Worm (Caenorhabditis elegans): Measurements from ENCODE around the gene cpg-23.
A peak's percentile ranks its signal among the peaks of the same experiment; 100 is the strongest.

Gene cpg-23

DNA sequence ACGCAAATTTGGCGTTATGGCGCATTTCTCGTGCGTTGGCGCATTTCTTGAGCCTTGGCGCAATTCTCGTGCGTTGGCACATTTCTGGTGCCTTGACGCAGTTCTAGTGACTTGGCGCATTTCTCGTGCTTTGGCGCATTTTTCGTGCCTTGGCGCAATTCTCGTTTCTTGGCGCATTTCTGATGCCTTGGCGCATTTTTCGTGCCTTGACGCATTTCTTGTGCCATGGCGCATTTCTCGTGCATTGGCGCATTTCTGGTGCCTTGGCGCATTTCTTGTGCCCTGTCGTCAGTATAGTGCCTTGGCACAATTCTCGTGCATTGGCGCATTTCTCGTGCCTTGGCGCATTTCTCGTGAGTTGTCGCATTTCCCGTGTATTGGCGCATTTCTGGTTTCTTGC, 7.8 kb downstream of the cpg-23 start:
- no peak for TF ChIP-seq fkh-10 (GFP tag; optimal IDR thresholded peaks at IDR 0.05)
- TF ChIP-seq set-16 (GFP tag; IDR thresholded peaks at IDR 0.05), result no peak
- no peak for TF ChIP-seq ceh-44 (GFP tag; IDR thresholded peaks at IDR 0.05)
- no peak for TF ChIP-seq F26F4.8 (GFP tag; conservative IDR thresholded peaks at IDR 0.05)
- TF ChIP-seq vab-7 (GFP tag; IDR thresholded peaks at IDR 0.05), result no peak
- no peak for TF ChIP-seq ceh-32 (tag; optimal IDR thresholded peaks at IDR 0.05; ENCODE audit: poor library complexity)
- TF ChIP-seq lir-3 (tag; optimal IDR thresholded peaks at IDR 0.05), result no peak
- no peak for TF ChIP-seq zag-1 (tag; optimal IDR thresholded peaks at IDR 0.05)
- no peak for TF ChIP-seq T20F7.1 (GFP tag; optimal IDR thresholded peaks at IDR 0.05)
- no peak for TF ChIP-seq dmd-9 (GFP tag; IDR thresholded peaks at IDR 0.05)
- no peak for TF ChIP-seq ama-1 (optimal IDR thresholded peaks at IDR 0.05)
- TF ChIP-seq unc-130 (GFP tag; optimal IDR thresholded peaks at IDR 0.05), result no peak
- no peak for TF ChIP-seq gei-8 (GFP tag; optimal IDR thresholded peaks at IDR 0.05)

DNA sequence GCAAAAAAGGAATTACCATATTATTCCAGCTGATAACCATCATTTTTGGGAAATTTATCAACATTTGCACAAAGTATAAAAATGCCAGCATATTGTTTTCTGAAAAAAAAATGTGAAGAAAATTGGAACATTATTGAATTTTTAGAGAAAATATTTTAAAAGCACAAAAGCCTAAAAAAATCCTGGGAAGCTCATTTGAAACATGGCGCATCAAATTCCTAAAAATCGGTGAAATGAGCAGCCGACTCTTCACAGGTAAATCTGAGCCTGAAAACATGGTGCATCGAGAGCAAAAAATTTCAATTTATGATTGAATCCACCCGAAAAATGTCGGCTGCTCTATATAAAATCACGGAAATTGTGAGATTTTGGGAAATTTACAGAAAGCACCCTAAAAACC, 8.5 kb downstream of the cpg-23 start, which contains the start of gene Y39B6A.7:
TSS of gene Y39B6A.7 (minus strand) at position 101 of the 400 bp plus-strand sequence.
- no peak for TF ChIP-seq nhr-76 (tag; optimal IDR thresholded peaks at IDR 0.05)
- TF ChIP-seq hlh-11 (tag; optimal IDR thresholded peaks at IDR 0.05), result no peak
- no peak for TF ChIP-seq cey-2 (tag; optimal IDR thresholded peaks at IDR 0.05; ENCODE audit: borderline replicate concordance, insufficient read depth)

DNA sequence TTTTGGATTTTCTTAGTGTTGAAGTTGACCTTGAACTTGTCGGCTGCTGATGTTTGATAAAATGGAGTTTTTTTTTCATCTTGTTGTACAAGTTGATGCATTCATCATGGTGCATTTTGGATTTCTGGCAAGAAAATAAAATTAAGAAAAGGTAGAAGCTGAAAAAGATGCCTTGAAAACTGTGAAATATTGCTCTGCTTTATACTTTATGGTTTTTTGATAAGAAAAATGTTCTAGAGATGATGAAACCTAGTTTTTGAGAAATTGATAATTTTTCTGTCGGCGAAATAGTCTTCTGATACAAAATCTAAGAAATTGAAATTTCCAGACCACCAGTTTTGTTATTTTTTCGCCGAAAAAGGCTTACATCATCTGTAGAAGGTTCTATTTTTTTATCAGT, 11.7 kb downstream of the cpg-23 start, which contains the start of gene Y39B6A.69:
TSS of gene Y39B6A.69 (minus strand) at position 101 of the 400 bp plus-strand sequence.
- TF ChIP-seq unc-62 (GFP tag; optimal IDR thresholded peaks at IDR 0.05 in 1 of 2) (peak in 1 of 2 experiments; percentile 66), unc-62 (tag; optimal IDR thresholded peaks at IDR 0.05) (no peak), nhr-111 (GFP tag; optimal IDR thresholded peaks at IDR 0.05) (no peak)

DNA sequence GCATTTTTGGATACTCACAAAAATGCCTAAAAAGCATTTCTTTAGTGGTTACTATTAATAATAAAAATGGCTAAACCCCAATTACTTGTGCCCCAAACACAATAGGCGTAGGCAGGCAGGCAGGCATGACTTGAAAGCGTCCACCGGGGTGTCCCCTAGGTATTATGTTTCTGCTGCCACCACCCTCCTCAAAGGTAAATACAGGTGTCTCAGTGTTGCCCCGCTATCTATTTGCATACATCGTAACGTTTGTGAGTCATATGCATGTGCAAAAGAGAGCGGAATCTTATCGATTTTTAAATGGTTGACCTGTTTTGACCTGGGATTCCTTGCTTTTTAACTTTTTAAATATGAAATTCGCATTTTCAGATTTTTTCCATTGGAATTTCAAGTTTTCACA, 12.6 kb downstream of the cpg-23 start:
- no peak for TF ChIP-seq dmd-9 (GFP tag; IDR thresholded peaks at IDR 0.05)
- no peak for TF ChIP-seq lsy-2 (tag; optimal IDR thresholded peaks at IDR 0.05)
- no peak for TF ChIP-seq hmg-1.1 (GFP tag; IDR thresholded peaks at IDR 0.05)
- no peak for TF ChIP-seq nhr-42 (GFP tag; IDR thresholded peaks at IDR 0.05)
- no peak for TF ChIP-seq daf-16 (GFP tag; optimal IDR thresholded peaks at IDR 0.05)
- no peak for TF ChIP-seq daf-16 (tag; optimal IDR thresholded peaks at IDR 0.05)
- TF ChIP-seq ZK546.5 (tag; optimal IDR thresholded peaks at IDR 0.05), result no peak
- TF ChIP-seq skn-1 (tag; optimal IDR thresholded peaks at IDR 0.05), result no peak
- no peak for TF ChIP-seq pha-4 (GFP tag; IDR thresholded peaks at IDR 0.05)
- TF ChIP-seq pha-4 (tag; optimal IDR thresholded peaks at IDR 0.05), result peak; percentile 75
- TF ChIP-seq dve-1 (tag; optimal IDR thresholded peaks at IDR 0.05; ENCODE audit: insufficient read depth), result no peak
- TF ChIP-seq F26F4.8 (GFP tag; conservative IDR thresholded peaks at IDR 0.05), result no peak
- no peak for TF ChIP-seq R02D3.7 (tag; optimal IDR thresholded peaks at IDR 0.05)
- no peak for TF ChIP-seq egl-43 (GFP tag; IDR thresholded peaks at IDR 0.05)
- no peak for TF ChIP-seq mxl-3 (GFP tag; optimal IDR thresholded peaks at IDR 0.05)
- TF ChIP-seq hlh-11 (tag; optimal IDR thresholded peaks at IDR 0.05), result peak; percentile 27
- TF ChIP-seq mep-1 (tag; optimal IDR thresholded peaks at IDR 0.05), result no peak
- no peak for TF ChIP-seq hif-1 (tag; optimal IDR thresholded peaks at IDR 0.05)
- TF ChIP-seq lir-3 (tag; optimal IDR thresholded peaks at IDR 0.05), result no peak
- no peak for TF ChIP-seq spr-3 (GFP tag; optimal IDR thresholded peaks at IDR 0.05)
- no peak for TF ChIP-seq ceh-62 (tag; optimal IDR thresholded peaks at IDR 0.05)
- no peak for TF ChIP-seq saeg-2 (GFP tag; IDR thresholded peaks at IDR 0.05)
- TF ChIP-seq dmd-8 (GFP tag; IDR thresholded peaks at IDR 0.05), result no peak
- TF ChIP-seq aha-1 (tag), result peak; percentile 15
- TF ChIP-seq nhr-102 (tag; optimal IDR thresholded peaks at IDR 0.05), result no peak
- TF ChIP-seq zfp-3 (GFP tag; conservative IDR thresholded peaks at IDR 0.05), result no peak
- no peak for TF ChIP-seq duxl-1 (tag; optimal IDR thresholded peaks at IDR 0.05; ENCODE audit: poor library complexity)
- no peak for TF ChIP-seq madf-9 (GFP tag; conservative IDR thresholded peaks at IDR 0.05)
- no peak for TF ChIP-seq Y75B8A.6 (GFP tag; IDR thresholded peaks at IDR 0.05)
